Fruit fly (Drosophila melanogaster) whole organism, embryonic: ENCODE data around the gene CG15382.
A peak's percentile ranks its signal among the peaks of the same experiment; 100 is the strongest.

Experiments
- ATbp ChIP-seq: fragments of 200-800 bp; sonication (Bioruptor generic); optimal IDR thresholded peaks from 2 replicates; lab custom pipeline; 2017; ENCODE audit warnings: missing biosample characterization, mild to moderate bottlenecking, missing genetic modification characterization, missing genetic modification reagents
- B-H2 ChIP-seq: fragments of 200-800 bp; sonication (Bioruptor generic); optimal IDR thresholded peaks from 2 replicates; lab custom pipeline; 2018; ENCODE audit warnings: missing biosample characterization, mild to moderate bottlenecking, missing genetic modification characterization
- CG10274 ChIP-seq: fragments of 200-800 bp; sonication (Bioruptor generic); optimal IDR thresholded peaks from 3 replicates; lab custom pipeline; 2017; ENCODE audit warnings: missing biosample characterization, mild to moderate bottlenecking, missing genetic modification characterization
- CG14965 ChIP-seq: fragments of 200-800 bp; sonication (Bioruptor generic); optimal IDR thresholded peaks from 2 replicates; lab custom pipeline; 2016; ENCODE audit warnings: missing biosample characterization, missing genetic modification characterization, borderline replicate concordance
- CG15514 ChIP-seq: fragments of 200-800 bp; sonication (Bioruptor generic); optimal IDR thresholded peaks from 3 replicates; lab custom pipeline; 2017; ENCODE audit warnings: missing biosample characterization, missing genetic modification characterization, mild to moderate bottlenecking, moderate library complexity, missing genetic modification reagents
- CG16815 ChIP-seq: fragments of 200-800 bp; sonication (Bioruptor generic); optimal IDR thresholded peaks from 3 replicates; lab custom pipeline; 2017; ENCODE audit warnings: missing biosample characterization, mild to moderate bottlenecking, missing genetic modification characterization
- CG18476 ChIP-seq: fragments of 200-800 bp; sonication (Bioruptor generic); optimal IDR thresholded peaks from 2 replicates; lab custom pipeline; 2016; ENCODE audit warnings: missing biosample characterization, mild to moderate bottlenecking, missing genetic modification characterization
- CG18619 ChIP-seq: fragments of 200-800 bp; sonication (Bioruptor generic); optimal IDR thresholded peaks from 3 replicates; lab custom pipeline; 2017; ENCODE audit warnings: missing biosample characterization, mild to moderate bottlenecking, missing genetic modification characterization
- CG3163 ChIP-seq: fragments of 200-800 bp; sonication (Bioruptor generic); optimal IDR thresholded peaks from 3 replicates; lab custom pipeline; 2016; ENCODE audit warnings: missing biosample characterization, missing genetic modification characterization
- CG4854 ChIP-seq: fragments of 200-800 bp; sonication (Bioruptor generic); optimal IDR thresholded peaks from 2 replicates; lab custom pipeline; 2016; ENCODE audit warnings: missing biosample characterization, missing genetic modification characterization, inconsistent platforms
- CG5180 ChIP-seq: fragments of 200-800 bp; sonication (Bioruptor generic); optimal IDR thresholded peaks from 3 replicates; lab custom pipeline; 2017; ENCODE audit warnings: missing biosample characterization, missing genetic modification characterization, mild to moderate bottlenecking, moderate library complexity, missing genetic modification reagents
- CG6813 ChIP-seq: fragments of 200-800 bp; sonication (Bioruptor generic); optimal IDR thresholded peaks from 2 replicates; lab custom pipeline; 2017; ENCODE audit warnings: missing biosample characterization, missing genetic modification characterization, mild to moderate bottlenecking, moderate library complexity, missing genetic modification reagents
- CG7372 ChIP-seq: fragments of 200-800 bp; sonication (Bioruptor generic); IDR thresholded peaks from 2 replicates; pipeline ENCODE4 v1.3.6; 2022; ENCODE audit warnings: missing biosample characterization, missing genetic modification characterization
- CG7963 ChIP-seq: fragments of 200-800 bp; sonication (Bioruptor generic); IDR thresholded peaks from 3 replicates; pipeline ENCODE4 v1.3.6; 2022; ENCODE audit warnings: missing biosample characterization, missing genetic modification characterization; ENCODE audit not compliant: partially characterized antibody
- CG8478 ChIP-seq: fragments of >200 bp; optimal IDR thresholded peaks from 2 replicates; lab custom pipeline; 2018
- Chrac-16 ChIP-seq: fragments of 200-800 bp; sonication (Bioruptor generic); optimal IDR thresholded peaks from 3 replicates; lab custom pipeline; 2016; ENCODE audit warnings: missing biosample characterization, missing genetic modification characterization
- D ChIP-seq, 2 experiments: fragments of 200-800 bp in 1 of 2; fragments of >200 bp in 1 of 2; sonication (Bioruptor generic) in 1 of 2; optimal IDR thresholded peaks; 2 replicates in 1 of 2; 3 replicates in 1 of 2; lab custom pipeline; 2017; ENCODE audit warnings: mild to moderate bottlenecking in 1 of 2, missing biosample characterization in 1 of 2, missing genetic modification characterization in 1 of 2, missing genetic modification reagents in 1 of 2
- Deaf1 ChIP-seq: fragments of 200-800 bp; optimal IDR thresholded peaks from 3 replicates; lab custom pipeline; 2019; ENCODE audit warnings: missing biosample characterization, mild to moderate bottlenecking, missing genetic modification characterization, moderate library complexity
- Doc2 ChIP-seq: fragments of 200-800 bp; sonication (Bioruptor generic); IDR thresholded peaks from 2 replicates; pipeline ENCODE4 v1.3.6; 2022; ENCODE audit warnings: missing biosample characterization, missing genetic modification characterization
- Dref ChIP-seq: fragments of 200-800 bp; sonication (Bioruptor generic); IDR thresholded peaks from 2 replicates; pipeline ENCODE4 v1.3.6; 2022; ENCODE audit warnings: missing biosample characterization, missing genetic modification characterization
- E2f1 ChIP-seq: fragments of 200-800 bp; sonication (Bioruptor generic); IDR thresholded peaks from 2 replicates; pipeline ENCODE4 v1.3.6; 2022; ENCODE audit warnings: missing biosample characterization, missing genetic modification characterization
- Fer2 ChIP-seq: fragments of 200-800 bp; sonication (Bioruptor generic); optimal IDR thresholded peaks from 2 replicates; lab custom pipeline; 2018; ENCODE audit warnings: missing biosample characterization, mild to moderate bottlenecking, missing genetic modification characterization, moderate library complexity
- HmgD ChIP-seq: fragments of 200-800 bp; sonication (Bioruptor generic); optimal IDR thresholded peaks from 3 replicates; lab custom pipeline; 2016; ENCODE audit warnings: missing biosample characterization, missing genetic modification characterization
- Hsf ChIP-seq: fragments of 200-800 bp; sonication (Bioruptor generic); optimal IDR thresholded peaks from 3 replicates; lab custom pipeline; 2016; ENCODE audit warnings: missing biosample characterization, missing genetic modification characterization
- NC2β ChIP-seq: fragments of 200-800 bp; sonication (Bioruptor generic); optimal IDR thresholded peaks from 2 replicates; lab custom pipeline; 2016; ENCODE audit warnings: missing biosample characterization, missing genetic modification characterization
- NFAT ChIP-seq: fragments of 200-800 bp; sonication (Bioruptor generic); IDR thresholded peaks from 2 replicates; pipeline ENCODE4 v1.3.6; 2022; ENCODE audit warnings: missing biosample characterization, missing genetic modification characterization
- Nf-YB ChIP-seq: fragments of 200-800 bp; sonication (Bioruptor generic); optimal IDR thresholded peaks from 3 replicates; lab custom pipeline; 2019; ENCODE audit warnings: missing biosample characterization, mild to moderate bottlenecking, missing genetic modification characterization, moderate library complexity
- PHDP ChIP-seq: fragments of 200-800 bp; sonication (Bioruptor generic); optimal IDR thresholded peaks from 3 replicates; lab custom pipeline; 2018; ENCODE audit warnings: missing biosample characterization, mild to moderate bottlenecking, missing genetic modification characterization, moderate library complexity
- Usf ChIP-seq: fragments of 200-800 bp; sonication (Bioruptor generic); optimal IDR thresholded peaks from 2 replicates; lab custom pipeline; 2017; ENCODE audit warnings: missing genotype, missing biosample characterization, missing genetic modification characterization
- abd-A ChIP-seq: fragments of 200-800 bp; sonication (Bioruptor generic); optimal IDR thresholded peaks from 3 replicates; lab custom pipeline; 2019; ENCODE audit warnings: missing biosample characterization, mild to moderate bottlenecking, missing genetic modification characterization, moderate library complexity
- az2 ChIP-seq: fragments of 200-800 bp; sonication (Bioruptor generic); optimal IDR thresholded peaks from 3 replicates; lab custom pipeline; 2016; ENCODE audit warnings: missing biosample characterization, missing genetic modification characterization
- cato ChIP-seq: fragments of 200-800 bp; sonication (Bioruptor generic); optimal IDR thresholded peaks from 2 replicates; lab custom pipeline; 2016; ENCODE audit warnings: missing biosample characterization, missing genetic modification characterization, borderline replicate concordance
- crc ChIP-seq: fragments of 200-800 bp; sonication (Bioruptor generic); optimal IDR thresholded peaks from 2 replicates; lab custom pipeline; 2016; ENCODE audit warnings: missing biosample characterization, missing genetic modification characterization
- dati ChIP-seq: fragments of 200-800 bp; sonication (Bioruptor generic); IDR thresholded peaks from 2 replicates; pipeline ENCODE4 v1.3.6; 2022; ENCODE audit warnings: missing biosample characterization, missing genetic modification characterization
- gem ChIP-seq: fragments of 200-800 bp; sonication (Bioruptor generic); optimal IDR thresholded peaks from 2 replicates; lab custom pipeline; 2019; ENCODE audit warnings: missing biosample characterization, mild to moderate bottlenecking, missing genetic modification characterization, moderate library complexity
- jumu ChIP-seq: fragments of 200-800 bp; sonication (Bioruptor generic); optimal IDR thresholded peaks from 3 replicates; lab custom pipeline; 2016; ENCODE audit warnings: missing biosample characterization, missing genetic modification characterization
- nau ChIP-seq: fragments of 200-800 bp; sonication (Bioruptor generic); optimal IDR thresholded peaks from 3 replicates; lab custom pipeline; 2017; ENCODE audit warnings: missing biosample characterization, mild to moderate bottlenecking, missing genetic modification characterization, missing genetic modification reagents
- nom ChIP-seq: fragments of 200-800 bp; sonication (Bioruptor generic); optimal IDR thresholded peaks from 2 replicates; lab custom pipeline; 2017; ENCODE audit warnings: missing biosample characterization, missing genetic modification characterization, mild to moderate bottlenecking, moderate library complexity, missing genetic modification reagents
- pho ChIP-seq: fragments of 200-800 bp; sonication (Bioruptor generic); optimal IDR thresholded peaks from 2 replicates; lab custom pipeline; 2016; ENCODE audit warnings: missing biosample characterization, missing genetic modification characterization
- prd ChIP-seq, 3 experiments: fragments of >200 bp in 2 of 3; fragments of 200-800 bp in 1 of 3; sonication (Bioruptor generic) in 1 of 3; optimal IDR thresholded peaks in 2 of 3; IDR thresholded peaks in 1 of 3; 2 replicates in 2 of 3; 3 replicates in 1 of 3; pipeline versions ENCODE4 v1.3.6 to Lab custom; 2017 to 2022; ENCODE audit warnings: missing biosample characterization in 1 of 3, missing genetic modification characterization in 1 of 3
- ranshi ChIP-seq: fragments of 200-800 bp; sonication (Bioruptor generic); IDR thresholded peaks from 2 replicates; pipeline ENCODE4 v1.3.6; 2022; ENCODE audit warnings: missing biosample characterization, missing genetic modification characterization
- sens ChIP-seq: fragments of 200-800 bp; sonication (Bioruptor generic); peaks from one replicate; lab custom pipeline; 2016; ENCODE audit warnings: missing biosample characterization, missing genetic modification characterization
- sima ChIP-seq: fragments of 200-800 bp; sonication (Bioruptor generic); optimal IDR thresholded peaks from 2 replicates; lab custom pipeline; 2016; ENCODE audit warnings: missing biosample characterization, missing genetic modification characterization
- sob ChIP-seq: fragments of 200-800 bp; sonication (Bioruptor generic); IDR thresholded peaks from 2 replicates; pipeline ENCODE4 v1.3.6; 2022; ENCODE audit warnings: missing biosample characterization, missing genetic modification characterization
- tio ChIP-seq: fragments of 200-800 bp; sonication (Bioruptor generic); optimal IDR thresholded peaks from 2 replicates; lab custom pipeline; 2017; ENCODE audit warnings: missing biosample characterization, missing genetic modification characterization, inconsistent platforms
- usp ChIP-seq: fragments of >200 bp; optimal IDR thresholded peaks from 2 replicates; lab custom pipeline; 2017; ENCODE audit warnings: missing biosample characterization, missing genetic modification characterization
- vvl ChIP-seq: fragments of 200-800 bp; sonication (Bioruptor generic); IDR thresholded peaks from 2 replicates; pipeline ENCODE4 v1.3.6; 2022; ENCODE audit warnings: missing biosample characterization, missing genetic modification characterization
- wek ChIP-seq: fragments of 200-800 bp; sonication (Bioruptor generic); optimal IDR thresholded peaks from 3 replicates; lab custom pipeline; 2018; ENCODE audit warnings: missing biosample characterization, mild to moderate bottlenecking, missing genetic modification characterization, moderate library complexity

The CG15382 gene

DNA sequence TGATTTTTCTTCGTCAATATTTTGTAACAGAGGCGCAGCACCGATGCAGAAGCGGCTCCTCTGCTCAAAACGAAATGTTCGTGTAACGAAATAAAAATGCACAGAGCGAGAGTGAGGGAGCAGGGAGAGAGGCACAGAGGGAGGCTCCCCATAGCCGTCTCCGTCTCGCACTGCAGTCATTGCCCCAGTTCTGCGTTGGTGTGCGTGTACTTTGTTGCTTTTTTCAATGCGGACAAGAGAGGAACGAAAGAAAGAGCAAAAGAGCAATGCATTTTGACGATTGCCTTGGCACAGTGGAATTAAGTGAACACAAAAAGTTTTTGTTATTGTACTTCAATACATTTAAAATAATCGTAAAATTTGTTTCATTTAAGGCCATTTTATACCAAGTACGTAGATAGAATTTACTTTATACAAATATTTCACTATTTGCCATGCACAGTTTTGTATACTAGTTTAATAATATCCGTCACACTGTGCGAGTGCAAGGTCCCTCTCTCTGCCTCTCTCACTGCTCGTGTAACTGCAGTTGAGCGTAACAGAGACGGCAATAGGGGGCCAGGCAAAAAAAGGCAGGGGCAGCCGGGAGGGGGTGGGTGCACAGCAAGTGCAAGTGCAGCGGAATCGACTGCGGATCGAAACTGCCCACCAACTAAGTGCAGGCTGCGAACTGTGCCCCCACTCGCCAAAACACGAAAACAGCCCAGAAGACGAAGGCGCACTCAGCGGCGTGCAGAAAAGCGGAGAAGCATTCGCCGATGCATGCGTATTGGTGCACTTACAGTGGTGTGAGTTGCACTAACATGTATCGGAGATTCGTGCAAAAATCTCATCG lies 46.7 kb downstream of the CG15382 start (continued):
- TF ChIP-seq cato (peak; percentile 99), CG18476 (GFP tag; lab: Kevin White, UChicago) (peak; percentile 98), B-H2 (no peak), crc (GFP tag; lab: Kevin White, UChicago) (peak; percentile 96), nom (GFP tag; lab: Kevin White, UChicago) (peak; percentile 99), sens (peak; percentile 100), ranshi (GFP tag; lab: Robert Waterston, UW) (peak; percentile 98), HmgD (GFP tag; lab: Kevin White, UChicago) (peak; percentile 94), nau (GFP tag; lab: Kevin White, UChicago) (peak; percentile 98), Usf (GFP tag; lab: Kevin White, UChicago) (peak; percentile 93), D (optimal IDR thresholded peaks at IDR 0.05; lab: Kevin White, UChicago) (no peak), D (GFP tag; optimal IDR thresholded peaks at IDR 0.05; lab: Kevin White, UChicago) (peak; percentile 100), Deaf1 (tag; lab: Kevin White, UChicago) (peak; percentile 80), CG10274 (GFP tag; lab: Kevin White, UChicago) (peak; percentile 83), CG5180 (GFP tag; lab: Kevin White, UChicago) (peak; percentile 91), CG15514 (peak; percentile 67), jumu (GFP tag; lab: Kevin White, UChicago) (peak; percentile 98), pho (peak; percentile 84), gem (peak; percentile 100), CG7963 (peak; percentile 65), Hsf (GFP tag; lab: Kevin White, UChicago) (peak; percentile 98), Fer2 (tag; lab: Kevin White, UChicago) (peak; percentile 72), Dref (GFP tag; lab: Robert Waterston, UW) (no peak), CG6813 (peak; percentile 99), Chrac-16 (GFP tag; lab: Kevin White, UChicago) (peak; percentile 99), CG7372 (peak; percentile 96), CG8478 (lab: Kevin White, UChicago) (peak; percentile 77), Nf-YB (GFP tag; lab: Kevin White, UChicago) (peak; percentile 90), dati (GFP tag; lab: Robert Waterston, UW) (peak; percentile 98), NC2β (GFP tag; lab: Kevin White, UChicago) (peak; percentile 99), NFAT (GFP tag; lab: Robert Waterston, UW) (peak; percentile 80), E2f1 (GFP tag; lab: Robert Waterston, UW) (peak; percentile 99), CG14965 (peak; percentile 85), sima (GFP tag; lab: Kevin White, UChicago) (peak; percentile 90), CG3163 (GFP tag; lab: Kevin White, UChicago) (peak; percentile 89), CG4854 (peak; percentile 96), Doc2 (GFP tag; lab: Robert Waterston, UW) (peak; percentile 86), az2 (GFP tag; lab: Kevin White, UChicago) (peak; percentile 100), vvl (GFP tag; lab: Robert Waterston, UW) (peak; percentile 100), CG16815 (GFP tag; lab: Kevin White, UChicago) (peak; percentile 98), wek (peak; percentile 94), usp (GFP tag; lab: Kevin White, UChicago) (no peak), ATbp (GFP tag; lab: Kevin White, UChicago) (peak; percentile 99), CG18619 (GFP tag; lab: Kevin White, UChicago) (peak; percentile 95), abd-A (tag; lab: Kevin White, UChicago) (peak; percentile 51), tio (peak; percentile 97), sob (GFP tag; lab: Robert Waterston, UW) (peak; percentile 95), prd (optimal IDR thresholded peaks at IDR 0.05; lab: Kevin White, UChicago) (no peak), prd (GFP tag; IDR thresholded peaks at IDR 0.05; lab: Robert Waterston, UW) (peak; percentile 99), PHDP (tag; lab: Kevin White, UChicago) (peak; percentile 98)
